Worm (Caenorhabditis elegans) whole organism, midembryonic: Measurements from ENCODE around the gene mltn-11.

Experiments
- flt-1 ChIP-seq: fragments of 200-800 bp; sonication (Bioruptor generic); IDR thresholded peaks from 2 replicates; pipeline ENCODE4 v1.3.6; 2022; ENCODE audit warnings: missing genetic modification characterization, missing compliant biosample characterization
- klf-2 ChIP-seq: fragments of 200-800 bp; sonication (Bioruptor generic); conservative IDR thresholded peaks from 2 replicates; pipeline ENCODE4 v1.3.6; 2022; ENCODE audit warnings: missing genetic modification reagents, missing genetic modification characterization, missing compliant biosample characterization
- med-1 ChIP-seq: sonication (generic microtip); optimal IDR thresholded peaks from 2 replicates; lab custom pipeline; 2017; ENCODE audit warnings: missing genetic modification characterization, mild to moderate bottlenecking, missing compliant biosample characterization, antibody characterized with exemption, missing genetic modification reagents; ENCODE audit not compliant: insufficient read depth
- ref-1 ChIP-seq: fragments of 200-800 bp; sonication (Bioruptor generic); conservative IDR thresholded peaks from 2 replicates; pipeline ENCODE4 v1.3.6; 2022; ENCODE audit warnings: missing genetic modification reagents, missing genetic modification characterization, missing compliant biosample characterization
- tab-1 ChIP-seq: fragments of 200-800 bp; sonication (Bioruptor generic); IDR thresholded peaks from 2 replicates; pipeline ENCODE4 v1.3.6; 2022; ENCODE audit warnings: missing genetic modification characterization, missing compliant biosample characterization

ce11 chrV:16603102-16603501 is 32.9 kb upstream of the mltn-11 start, which contains the start of gene T03E6.8:
- no peak for TF ChIP-seq flt-1 (GFP tag; lab: Robert Waterston, UW)
- no peak for TF ChIP-seq med-1
- no peak for TF ChIP-seq klf-2 (GFP tag; lab: Robert Waterston, UW)
- no peak for TF ChIP-seq ref-1 (GFP tag; lab: Robert Waterston, UW)
- TF ChIP-seq tab-1 (GFP tag; lab: Robert Waterston, UW), result no peak
